Worm (Caenorhabditis elegans): Measurements from ENCODE around the gene elpc-4.

DNA sequence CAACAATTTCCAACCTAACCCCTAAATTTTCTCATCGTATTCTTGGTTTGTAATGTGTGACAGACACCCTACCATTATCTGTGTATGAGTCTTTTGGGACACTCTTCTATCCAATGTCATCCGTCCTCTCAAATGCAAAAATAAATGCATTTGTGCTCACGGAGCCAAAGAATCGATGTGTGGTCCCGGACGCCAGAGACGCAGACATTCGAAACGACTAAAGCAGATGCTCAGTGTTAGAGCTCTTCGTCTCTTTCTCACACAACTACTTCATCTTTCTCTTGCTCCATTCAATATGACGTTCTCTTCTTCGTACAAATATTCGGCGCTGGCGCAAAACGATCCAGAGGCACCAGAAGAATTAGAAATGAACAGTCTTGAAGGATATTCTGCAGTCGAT is 37.2 kb upstream of the elpc-4 start, which contains the start of gene unc-24:
- TF ChIP-seq nhr-6 (tag; optimal IDR thresholded peaks at IDR 0.05) (no peak), lin-39 (tag; optimal IDR thresholded peaks at IDR 0.05) (no peak), zip-2 (tag; optimal IDR thresholded peaks at IDR 0.05) (no peak), ama-1 (optimal IDR thresholded peaks at IDR 0.05) (no peak)

Data from whole organism, L4 larva.